Worm (Caenorhabditis elegans): ENCODE results near the gene klp-3.

The klp-3 gene

ce11 chrII:7810869-7811543, 31.1 kb upstream of the klp-3 start, which contains the start of gene cki-1:
Gene cki-1 (plus strand): TSS chrII:7811240.
- TF ChIP-seq nhr-90 (tag; optimal IDR thresholded peaks at IDR 0.05; ENCODE audit: poor library complexity): no peak
- peak in 1 of 2 experiments; percentile 22 for TF ChIP-seq ztf-11 (tag; optimal IDR thresholded peaks at IDR 0.05)
- TF ChIP-seq rnt-1 (tag; optimal IDR thresholded peaks at IDR 0.05): peak; percentile 4
- TF ChIP-seq grh-1 (GFP tag; IDR thresholded peaks at IDR 0.05): no peak

- TF ChIP-seq nhr-28 (tag; optimal IDR thresholded peaks at IDR 0.05) (no peak), ama-1 (optimal IDR thresholded peaks at IDR 0.05) (peak; percentile 7)
Measured at ce11 chrII:7812332-7812731, 29.8 kb upstream of the klp-3 start.

ce11 chrII:7813237-7813636, 28.9 kb upstream of the klp-3 start:
- no peak for TF ChIP-seq nhr-20 (tag; optimal IDR thresholded peaks at IDR 0.05)
- no peak for TF ChIP-seq aha-1 (tag; optimal IDR thresholded peaks at IDR 0.05)

- TF ChIP-seq blmp-1 (tag; optimal IDR thresholded peaks at IDR 0.05) (no peak), fos-1 (tag; optimal IDR thresholded peaks at IDR 0.05) (no peak), sptf-1 (tag; optimal IDR thresholded peaks at IDR 0.05) (no peak), elt-2 (tag; optimal IDR thresholded peaks at IDR 0.05) (no peak), ceh-88 (GFP tag; IDR thresholded peaks at IDR 0.05) (no peak), egl-27 (tag; optimal IDR thresholded peaks at IDR 0.05) (no peak), F16B12.6 (tag; optimal IDR thresholded peaks at IDR 0.05) (no peak), zag-1 (tag; optimal IDR thresholded peaks at IDR 0.05) (no peak), fkh-10 (GFP tag; optimal IDR thresholded peaks at IDR 0.05) (no peak), lin-39 (tag; optimal IDR thresholded peaks at IDR 0.05) (no peak)
Measured at ce11 chrII:7813645-7814044, 28.5 kb upstream of the klp-3 start.

- TF ChIP-seq unc-86 (tag; optimal IDR thresholded peaks at IDR 0.05) (peak; percentile 50), sox-4 (tag; optimal IDR thresholded peaks at IDR 0.05) (no peak), tbx-2 (tag; optimal IDR thresholded peaks at IDR 0.05) (peak; percentile 49), ztf-11 (tag; optimal IDR thresholded peaks at IDR 0.05) (peak in 1 of 2 experiments; percentile 47)
Measured at ce11 chrII:7814215-7814614, 27.9 kb upstream of the klp-3 start.

- TF ChIP-seq mdl-1 (tag; optimal IDR thresholded peaks at IDR 0.05) (no peak), nhr-76 (tag; optimal IDR thresholded peaks at IDR 0.05) (no peak), snpc-4 (tag; optimal IDR thresholded peaks at IDR 0.05) (no peak), tlp-1 (tag; optimal IDR thresholded peaks at IDR 0.05) (no peak), elt-2 (tag; optimal IDR thresholded peaks at IDR 0.05) (no peak)
Measured at ce11 chrII:7814915-7815314, 27.2 kb upstream of the klp-3 start.

ce11 chrII:7815406-7815805, 26.7 kb upstream of the klp-3 start:
- TF ChIP-seq sptf-1 (tag; optimal IDR thresholded peaks at IDR 0.05): no peak
- TF ChIP-seq ets-5 (GFP tag; IDR thresholded peaks at IDR 0.05): no peak
- TF ChIP-seq efl-1 (optimal IDR thresholded peaks at IDR 0.05): no peak
- no peak for TF ChIP-seq efl-1 (GFP tag; optimal IDR thresholded peaks at IDR 0.05 in 1 of 2)
- peak; percentile 54 for TF ChIP-seq vab-15 (tag; optimal IDR thresholded peaks at IDR 0.05)
- no peak for TF ChIP-seq blmp-1 (tag; optimal IDR thresholded peaks at IDR 0.05)
- peak; percentile 18 for TF ChIP-seq lin-14 (GFP tag; optimal IDR thresholded peaks at IDR 0.05)
- TF ChIP-seq mep-1 (tag; optimal IDR thresholded peaks at IDR 0.05): peak; percentile 9
- TF ChIP-seq tbx-2 (tag; optimal IDR thresholded peaks at IDR 0.05): peak; percentile 79
- TF ChIP-seq ztf-11 (tag; optimal IDR thresholded peaks at IDR 0.05): peak in 1 of 2 experiments; percentile 85
- TF ChIP-seq nhr-85 (tag): peak; percentile 61
